Fruit fly (Drosophila melanogaster): ENCODE results near the gene CG43338.

Gene CG43338

dm6 chr2L:18698559-18699130 is 27.6 kb upstream of the CG43338 start, which contains the start of gene CG10341:
Gene CG10341, plus strand, starts transcription at chr2L:18698714.
- peak; percentile 36 for TF ChIP-seq Myc (optimal IDR thresholded peaks at IDR 0.05)
- TF ChIP-seq sage (GFP tag; optimal IDR thresholded peaks at IDR 0.05), result peak; percentile 3
- no peak for TF ChIP-seq sv (GFP tag; optimal IDR thresholded peaks at IDR 0.05)
- no peak for TF ChIP-seq OdsH (GFP tag; optimal IDR thresholded peaks at IDR 0.05)
- TF ChIP-seq CrebA (GFP tag; optimal IDR thresholded peaks at IDR 0.05; ENCODE audit: borderline replicate concordance), result no peak
- TF ChIP-seq tai (GFP tag; optimal IDR thresholded peaks at IDR 0.05), result no peak
- TF ChIP-seq brk (GFP tag; optimal IDR thresholded peaks at IDR 0.05), result no peak
- no peak for TF ChIP-seq Mio (GFP tag; optimal IDR thresholded peaks at IDR 0.05)
- TF ChIP-seq h (GFP tag; optimal IDR thresholded peaks at IDR 0.05), result peak; percentile 3
- no peak for TF ChIP-seq woc (GFP tag; optimal IDR thresholded peaks at IDR 0.05)

- peak; percentile 71 for TF ChIP-seq sv (GFP tag; optimal IDR thresholded peaks at IDR 0.05)
- no peak for TF ChIP-seq Dfd (GFP tag; optimal IDR thresholded peaks at IDR 0.05)
- TF ChIP-seq CrebA (GFP tag; optimal IDR thresholded peaks at IDR 0.05; ENCODE audit: borderline replicate concordance), result no peak
- TF ChIP-seq Hr83 (GFP tag; optimal IDR thresholded peaks at IDR 0.05; ENCODE audit: poor library complexity, severe bottlenecking), result peak; percentile 92
- TF ChIP-seq pan (optimal IDR thresholded peaks at IDR 0.05), result no peak
- TF ChIP-seq N (GFP tag; optimal IDR thresholded peaks at IDR 0.05), result no peak
- peak; percentile 72 for TF ChIP-seq dmrt93B (GFP tag; optimal IDR thresholded peaks at IDR 0.05)
- peak; percentile 65 for TF ChIP-seq jim (GFP tag; optimal IDR thresholded peaks at IDR 0.05)
- peak; percentile 92 for TF ChIP-seq Jra (GFP tag; optimal IDR thresholded peaks at IDR 0.05)
- peak; percentile 91 for TF ChIP-seq ey (GFP tag; optimal IDR thresholded peaks at IDR 0.05)
- TF ChIP-seq GATAd (GFP tag; optimal IDR thresholded peaks at IDR 0.05), result peak; percentile 90
- TF ChIP-seq dl (GFP tag; optimal IDR thresholded peaks at IDR 0.05; ENCODE audit: insufficient read depth in 1 of 2, partially characterized antibody in 2 of 2), result no peak
- TF ChIP-seq h (GFP tag; optimal IDR thresholded peaks at IDR 0.05), result peak; percentile 93
- peak; percentile 88 for TF ChIP-seq br (GFP tag; optimal IDR thresholded peaks at IDR 0.05)
- no peak for TF ChIP-seq Vsx2 (GFP tag; optimal IDR thresholded peaks at IDR 0.05; ENCODE audit: partially characterized antibody)
- no peak for TF ChIP-seq usp (GFP tag; optimal IDR thresholded peaks at IDR 0.05)
- TF ChIP-seq brk (GFP tag; optimal IDR thresholded peaks at IDR 0.05), result no peak
- TF ChIP-seq rgr (GFP tag; optimal IDR thresholded peaks at IDR 0.05), result peak; percentile 93
- TF ChIP-seq Rel (GFP tag; optimal IDR thresholded peaks at IDR 0.05), result no peak
- TF ChIP-seq Rel (tag; optimal IDR thresholded peaks at IDR 0.05), result peak; percentile 75
- peak; percentile 94 for TF ChIP-seq Hnf4 (GFP tag; optimal IDR thresholded peaks at IDR 0.05)
- TF ChIP-seq psq (GFP tag; optimal IDR thresholded peaks at IDR 0.05), result peak; percentile 82
- peak; percentile 79 for TF ChIP-seq Sp1 (GFP tag; optimal IDR thresholded peaks at IDR 0.05)
- peak; percentile 58 for TF ChIP-seq lola (GFP tag; optimal IDR thresholded peaks at IDR 0.05)
- TF ChIP-seq Hr78 (GFP tag; optimal IDR thresholded peaks at IDR 0.05), result no peak
- TF ChIP-seq CG9705 (GFP tag; optimal IDR thresholded peaks at IDR 0.05), result peak; percentile 63
- peak; percentile 72 for TF ChIP-seq woc (GFP tag; optimal IDR thresholded peaks at IDR 0.05)
- TF ChIP-seq fru (GFP tag; optimal IDR thresholded peaks at IDR 0.05), result peak; percentile 90
- no peak for TF ChIP-seq dsf (GFP tag; optimal IDR thresholded peaks at IDR 0.05; ENCODE audit: borderline replicate concordance)
- TF ChIP-seq Dif (GFP tag; optimal IDR thresholded peaks at IDR 0.05; ENCODE audit: partially characterized antibody), result no peak
- peak; percentile 81 for TF ChIP-seq Myc (optimal IDR thresholded peaks at IDR 0.05)
- no peak for TF ChIP-seq Abd-B (GFP tag; optimal IDR thresholded peaks at IDR 0.05)
- TF ChIP-seq CG32264 (GFP tag; optimal IDR thresholded peaks at IDR 0.05), result peak; percentile 76
- no peak for TF ChIP-seq tai (GFP tag; optimal IDR thresholded peaks at IDR 0.05)
- peak; percentile 84 for TF ChIP-seq HLH106 (tag; optimal IDR thresholded peaks at IDR 0.05)
- peak; percentile 69 for TF ChIP-seq sage (GFP tag; optimal IDR thresholded peaks at IDR 0.05)
- TF ChIP-seq Mio (GFP tag; optimal IDR thresholded peaks at IDR 0.05), result peak; percentile 70
- TF ChIP-seq OdsH (GFP tag; optimal IDR thresholded peaks at IDR 0.05), result peak; percentile 87
- peak in 1 of 2 experiments; percentile 95 for TF ChIP-seq foxo (GFP tag; optimal IDR thresholded peaks at IDR 0.05)
Observed at dm6 chr2L:18695404-18695804, 24.4 kb upstream of the CG43338 start, which contains the start of the genes CG10383 and CG10338. Gene CG10383, minus strand, starts transcription at chr2L:18695602. Gene CG10338, plus strand, starts transcription at chr2L:18695664.

Measured in whole organism, wandering third instar larva.